Worm (Caenorhabditis elegans) whole organism, late embryonic: ENCODE data around the gene F37A8.2.

ENCODE experiments used
- F13H6.1 ChIP-seq: sonication (generic microtip); optimal IDR thresholded peaks from 2 replicates; lab custom pipeline; 2016; ENCODE audit warnings: missing genetic modification characterization, missing compliant biosample characterization
- K02D7.2 ChIP-seq: sonication (generic microtip); optimal IDR thresholded peaks from 2 replicates; lab custom pipeline; 2017; ENCODE audit warnings: mild to moderate bottlenecking, missing genetic modification characterization, missing compliant biosample characterization
- Y22D7AL.16 ChIP-seq: sonication (generic microtip); optimal IDR thresholded peaks from 2 replicates; lab custom pipeline; 2016; ENCODE audit warnings: missing genetic modification characterization, missing compliant biosample characterization
- ahr-1 ChIP-seq: sonication (generic microtip); optimal IDR thresholded peaks from 2 replicates; lab custom pipeline; 2016; ENCODE audit warnings: missing genetic modification characterization, missing compliant biosample characterization
- ceh-18 ChIP-seq: sonication (generic microtip); optimal IDR thresholded peaks from 2 replicates; lab custom pipeline; 2016; ENCODE audit warnings: missing genetic modification characterization, missing compliant biosample characterization
- ceh-22 ChIP-seq: sonication (generic microtip); optimal IDR thresholded peaks from 2 replicates; lab custom pipeline; 2017; ENCODE audit warnings: missing biosample characterization, missing genetic modification characterization
- ceh-24 ChIP-seq: sonication (generic microtip); optimal IDR thresholded peaks from 2 replicates; lab custom pipeline; 2016; ENCODE audit warnings: mild to moderate bottlenecking, missing genetic modification characterization, missing compliant biosample characterization
- ceh-30 ChIP-seq: fragments of 150-350 bp; optimal IDR thresholded peaks from 2 replicates; lab custom pipeline; 2014; ENCODE audit warnings: missing biosample characterization, missing genetic modification characterization
- ceh-31 ChIP-seq: sonication (generic microtip); optimal IDR thresholded peaks from 2 replicates; lab custom pipeline; 2016; ENCODE audit warnings: missing genetic modification characterization, missing compliant biosample characterization
- ceh-34 ChIP-seq: sonication (generic microtip); optimal IDR thresholded peaks from 2 replicates; lab custom pipeline; 2016; ENCODE audit warnings: mild to moderate bottlenecking, missing genetic modification characterization, missing compliant biosample characterization
- ceh-45 ChIP-seq: fragments of 200-800 bp; sonication (Bioruptor generic); IDR thresholded peaks from 2 replicates; pipeline ENCODE4 v1.3.6; 2022; ENCODE audit warnings: missing genetic modification reagents, missing genetic modification characterization, missing compliant biosample characterization
- ceh-6 ChIP-seq: fragments of 200-800 bp; sonication (Bioruptor generic); optimal IDR thresholded peaks from 2 replicates; lab custom pipeline; 2018; ENCODE audit warnings: mild to moderate bottlenecking, missing genetic modification characterization, missing compliant biosample characterization
- ceh-9 ChIP-seq: sonication (generic microtip); optimal IDR thresholded peaks from 2 replicates; lab custom pipeline; 2016; ENCODE audit warnings: mild to moderate bottlenecking, missing genetic modification characterization, inconsistent platforms, missing compliant biosample characterization
- che-1 ChIP-seq: sonication (generic microtip); optimal IDR thresholded peaks from 2 replicates; lab custom pipeline; 2016; ENCODE audit warnings: mild to moderate bottlenecking, missing genetic modification characterization, missing compliant biosample characterization
- dmd-4 ChIP-seq: sonication (generic microtip); optimal IDR thresholded peaks from 2 replicates; lab custom pipeline; 2016; ENCODE audit warnings: borderline replicate concordance, missing genetic modification characterization, missing compliant biosample characterization
- elt-2 ChIP-seq: sonication (generic microtip); optimal IDR thresholded peaks from 2 replicates; lab custom pipeline; 2016; ENCODE audit warnings: missing genetic modification reagents, missing genetic modification characterization, missing compliant biosample characterization
- ets-4 ChIP-seq: sonication (generic microtip); optimal IDR thresholded peaks from 2 replicates; lab custom pipeline; 2016; ENCODE audit warnings: missing genetic modification characterization, missing compliant biosample characterization
- fax-1 ChIP-seq: sonication (generic microtip); optimal IDR thresholded peaks from 2 replicates; lab custom pipeline; 2016; ENCODE audit warnings: missing genotype, missing genetic modification characterization, missing compliant biosample characterization
- fkh-6 ChIP-seq: sonication (generic microtip); optimal IDR thresholded peaks from 2 replicates; lab custom pipeline; 2016; ENCODE audit warnings: missing genetic modification characterization, missing compliant biosample characterization
- gmeb-2 ChIP-seq: sonication (generic microtip); optimal IDR thresholded peaks from 2 replicates; lab custom pipeline; 2016; ENCODE audit warnings: missing genetic modification characterization, inconsistent platforms, missing compliant biosample characterization
- nfya-1 ChIP-seq: sonication (generic microtip); optimal IDR thresholded peaks from 2 replicates; lab custom pipeline; 2017; ENCODE audit warnings: missing genetic modification characterization, mild to moderate bottlenecking, missing compliant biosample characterization, antibody characterized with exemption, moderate library complexity
- nhr-11 ChIP-seq: fragments of 150-350 bp; optimal IDR thresholded peaks from 2 replicates; lab custom pipeline; 2014; ENCODE audit warnings: missing biosample characterization, missing genetic modification characterization
- pat-9 ChIP-seq: fragments of 200-800 bp; sonication (Bioruptor generic); optimal IDR thresholded peaks from 2 replicates; lab custom pipeline; 2018; ENCODE audit warnings: mild to moderate bottlenecking, missing genetic modification characterization, moderate library complexity, missing compliant biosample characterization
- pha-2 ChIP-seq: sonication (generic microtip); optimal IDR thresholded peaks from 2 replicates; lab custom pipeline; 2017; ENCODE audit warnings: mild to moderate bottlenecking, missing genetic modification characterization, missing compliant biosample characterization
- pha-4 ChIP-seq: fragments of 150-350 bp; optimal IDR thresholded peaks from 2 replicates; lab custom pipeline; 2018; ENCODE audit warnings: missing biosample characterization, missing genetic modification reagents, missing genetic modification characterization
- rnt-1 ChIP-seq: sonication (generic microtip); optimal IDR thresholded peaks from 2 replicates; lab custom pipeline; 2016; ENCODE audit warnings: missing genetic modification characterization, missing compliant biosample characterization
- sox-2 ChIP-seq: fragments of 200-800 bp; sonication (Bioruptor generic); IDR thresholded peaks from 2 replicates; pipeline ENCODE4 v1.3.6; 2022; ENCODE audit warnings: missing genetic modification reagents, missing genetic modification characterization, missing compliant biosample characterization
- ttx-3 ChIP-seq: sonication (generic microtip); optimal IDR thresholded peaks from 2 replicates; lab custom pipeline; 2016; ENCODE audit warnings: missing genetic modification reagents, missing genetic modification characterization, missing compliant biosample characterization
- unc-3 ChIP-seq, 2 experiments: fragments of 200-800 bp in 1 of 2; sonication (Bioruptor generic) in 1 of 2; sonication (generic microtip) in 1 of 2; conservative IDR thresholded peaks in 1 of 2; optimal IDR thresholded peaks in 1 of 2; 2 replicates each; pipeline versions ENCODE4 v1.3.6 to Lab custom; 2016 to 2022; ENCODE audit warnings: missing compliant biosample characterization in 2 of 2, missing genetic modification characterization in 2 of 2, missing genetic modification reagents in 1 of 2
- unc-55 ChIP-seq: sonication (generic microtip); optimal IDR thresholded peaks from 2 replicates; lab custom pipeline; 2017; ENCODE audit warnings: missing biosample characterization, missing genetic modification reagents, missing genetic modification characterization
- unc-86 ChIP-seq: sonication (generic microtip); optimal IDR thresholded peaks from 2 replicates; lab custom pipeline; 2016; ENCODE audit warnings: missing genetic modification characterization, missing compliant biosample characterization
- ztf-16 ChIP-seq: sonication (generic microtip); optimal IDR thresholded peaks from 2 replicates; lab custom pipeline; 2017; ENCODE audit warnings: missing genetic modification characterization, missing compliant biosample characterization

F37A8.2 gene

DNA sequence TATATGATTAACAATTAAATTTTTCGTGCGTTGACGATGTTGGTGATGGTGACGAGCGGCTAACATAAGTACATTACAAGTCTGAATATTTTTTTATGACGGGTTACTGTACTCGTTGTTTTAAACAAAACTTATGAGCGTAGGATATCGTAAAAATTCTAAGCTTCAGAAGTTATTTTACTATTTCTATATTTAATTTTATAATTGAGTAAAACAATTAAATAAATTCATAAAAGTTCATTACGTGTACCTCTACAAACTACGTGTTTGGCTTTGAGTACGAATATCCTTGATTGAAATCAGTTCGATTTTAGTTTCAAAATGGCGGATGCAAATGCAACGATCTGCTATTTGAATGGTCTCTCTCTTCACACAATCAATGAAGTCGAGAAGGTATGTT lies 3.2 kb downstream of the F37A8.2 start, which contains the start of gene F37A8.1:
Gene F37A8.1, plus strand, starts transcription at position 301 of the 400 bp plus-strand sequence.
- TF ChIP-seq ceh-22 (tag; lab: Kevin White, UChicago) = no peak
- no peak for TF ChIP-seq elt-2
- no peak for TF ChIP-seq K02D7.2 (tag; lab: Kevin White, UChicago)
- no peak for TF ChIP-seq pha-4 (tag; lab: Kevin White, UChicago)
- TF ChIP-seq ceh-6 (GFP tag; lab: Kevin White, UChicago) = no peak
- no peak for TF ChIP-seq Y22D7AL.16 (tag; lab: Kevin White, UChicago)
- TF ChIP-seq nfya-1 = no peak
- TF ChIP-seq F13H6.1 = no peak
- no peak for TF ChIP-seq ceh-30 (tag; lab: Kevin White, UChicago)
- TF ChIP-seq, all 69 proteins: peak for 0

DNA sequence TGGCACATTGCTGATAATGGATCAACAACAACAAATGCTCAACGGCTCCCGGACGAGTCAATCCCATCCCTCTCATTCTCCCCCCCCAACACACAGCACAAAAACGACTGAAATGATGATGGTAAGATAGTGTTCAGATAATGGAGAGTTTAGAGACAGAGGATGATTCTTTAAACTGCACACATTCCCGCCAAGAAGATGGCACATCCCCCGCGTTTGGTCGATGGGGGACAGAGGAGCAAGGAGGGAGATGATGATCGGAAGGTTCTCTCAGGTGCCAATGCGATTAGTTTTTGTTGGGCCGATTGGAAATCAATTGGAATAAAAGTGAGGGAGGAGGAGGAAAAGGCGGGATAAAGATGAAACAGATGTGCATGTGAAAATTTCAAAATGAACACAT lies 3.9 kb downstream of the F37A8.2 start:
- TF ChIP-seq rnt-1 (tag; lab: Kevin White, UChicago) (peak; percentile 46), unc-55 (GFP tag; lab: Kevin White, UChicago) (peak; percentile 41), ceh-18 (peak; percentile 84), ahr-1 (tag; lab: Kevin White, UChicago) (no peak)

DNA sequence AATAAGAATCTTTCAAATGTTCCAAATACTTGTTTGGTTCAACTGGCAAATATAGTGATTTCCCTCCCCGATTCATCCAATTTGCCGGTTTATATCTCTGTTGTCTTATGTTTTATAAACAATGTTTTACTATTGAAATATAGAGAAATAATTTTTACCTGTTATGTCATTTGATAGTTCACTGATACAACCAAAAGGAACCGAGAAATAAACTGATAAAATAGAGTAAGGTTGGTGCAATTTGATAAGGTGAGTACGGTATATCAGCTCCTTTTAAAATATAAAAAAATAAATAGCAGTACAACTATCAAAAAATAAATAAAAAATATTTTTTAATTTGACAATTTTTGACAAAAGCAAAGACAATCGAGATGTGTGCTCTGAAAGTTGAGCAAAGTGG lies 4.5 kb downstream of the F37A8.2 start:
- TF ChIP-seq fkh-6 (tag; lab: Kevin White, UChicago) = no peak
- TF ChIP-seq ceh-31 (tag; lab: Kevin White, UChicago) = no peak
- TF ChIP-seq ets-4 (tag; lab: Kevin White, UChicago) = no peak
- peak; percentile 65 for TF ChIP-seq elt-2

DNA sequence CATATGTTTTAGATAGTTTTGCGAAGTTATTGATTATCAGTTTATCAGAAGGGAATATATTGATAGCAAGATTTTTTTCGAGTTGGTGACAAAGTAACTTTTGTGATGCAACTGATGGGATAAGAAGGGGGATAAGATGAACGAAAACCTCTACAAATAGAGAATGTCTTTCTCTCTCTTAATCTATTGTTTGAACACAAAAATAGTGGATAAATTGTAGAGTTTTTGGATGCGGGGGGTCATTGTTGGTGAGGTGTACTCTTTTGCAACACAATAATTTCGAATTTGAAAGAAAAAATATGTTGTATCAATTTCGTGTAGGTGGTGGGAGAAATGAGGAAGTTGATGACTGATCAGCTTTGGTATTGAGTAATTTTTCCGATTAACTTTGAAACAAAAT lies 5.2 kb downstream of the F37A8.2 start, which contains the start of gene ZK1058.9:
Gene ZK1058.9, minus strand, starts transcription at position 101 of the 400 bp plus-strand sequence.
- TF ChIP-seq F13H6.1 (no peak), ceh-34 (tag; lab: Kevin White, UChicago) (no peak), fax-1 (tag; lab: Kevin White, UChicago) (no peak), elt-2 (no peak), dmd-4 (tag; lab: Kevin White, UChicago) (no peak), ceh-9 (no peak), nhr-11 (no peak), unc-3 (GFP tag; conservative IDR thresholded peaks at IDR 0.05; lab: Robert Waterston, UW) (no peak), unc-3 (tag; optimal IDR thresholded peaks at IDR 0.05; lab: Kevin White, UChicago) (no peak), ahr-1 (tag; lab: Kevin White, UChicago) (no peak), che-1 (tag; lab: Kevin White, UChicago) (no peak), gmeb-2 (tag; lab: Kevin White, UChicago) (no peak), pat-9 (tag; lab: Kevin White, UChicago) (no peak)
- TF ChIP-seq, all 69 proteins: peak for 0

DNA sequence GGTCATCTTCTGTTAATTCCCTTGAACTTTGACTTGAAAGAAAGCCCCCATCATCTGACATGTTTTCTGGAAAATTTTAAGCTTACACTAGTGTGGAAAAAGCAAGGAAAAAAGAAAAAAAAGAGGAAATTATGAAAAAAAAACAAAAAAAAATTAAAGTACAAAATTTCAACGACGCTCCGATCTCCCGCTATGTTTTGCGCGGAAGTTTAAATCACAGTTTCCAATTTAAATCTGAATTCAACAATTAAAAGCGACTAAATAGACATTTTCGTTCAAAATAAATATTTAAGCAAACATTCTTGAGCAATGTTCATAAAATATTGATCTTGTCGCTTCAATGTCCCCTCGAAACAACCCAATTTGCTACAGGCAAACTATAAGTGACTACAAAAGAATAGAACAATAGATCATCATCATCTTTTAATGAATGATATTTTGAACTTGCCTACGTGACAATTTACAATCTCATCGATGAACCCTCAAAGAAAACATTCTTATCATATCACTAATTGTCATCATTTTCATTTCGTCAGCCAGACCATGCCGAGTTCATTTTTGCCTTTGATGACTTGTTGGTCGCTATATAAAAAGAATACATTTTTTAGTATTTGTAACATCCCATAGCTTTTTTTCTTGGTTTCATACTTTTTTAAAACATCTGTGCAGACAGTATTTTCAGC lies 9.5 kb downstream of the F37A8.2 start, which contains the start of the genes metl-6 and nit-1:
Gene metl-6, minus strand, starts transcription at position 66 of the 683 bp plus-strand sequence.
Gene nit-1, plus strand, starts transcription at position 562 of the 683 bp plus-strand sequence.
- TF ChIP-seq ttx-3 (tag; lab: Kevin White, UChicago) (no peak), unc-86 (no peak), sox-2 (GFP tag; lab: Robert Waterston, UW) (no peak), ztf-16 (no peak), ceh-45 (no peak)

DNA sequence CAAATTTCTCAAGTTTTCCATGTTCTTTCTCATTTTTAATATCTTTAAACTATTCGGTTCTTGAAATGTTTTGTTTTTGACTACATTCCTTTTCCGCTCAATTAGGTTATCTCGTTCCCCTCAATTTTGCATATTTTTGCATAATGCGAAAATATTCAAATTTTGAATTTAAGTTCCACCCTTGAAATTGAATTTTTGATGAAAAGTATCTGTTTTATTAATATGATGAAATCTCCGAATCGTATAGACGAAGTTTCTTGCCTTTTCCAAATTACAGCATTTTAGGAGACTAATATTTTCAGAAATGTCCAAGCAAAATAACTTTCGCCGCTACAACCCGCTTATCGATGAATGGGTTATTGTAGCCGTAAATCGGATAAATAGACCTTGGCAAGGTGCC lies 12.8 kb downstream of the F37A8.2 start, which contains the start of gene ZK1058.3:
Gene ZK1058.3, plus strand, starts transcription at position 301 of the 400 bp plus-strand sequence.
- TF ChIP-seq ahr-1 (tag; lab: Kevin White, UChicago) (no peak), pha-2 (tag; lab: Kevin White, UChicago) (no peak), nhr-11 (no peak), ceh-24 (tag; lab: Kevin White, UChicago) (no peak)
